Worm (Caenorhabditis elegans): Measurements from ENCODE around the gene hpo-29.
A peak's percentile ranks its signal among the peaks of the same experiment; 100 is the strongest.

hpo-29 gene

ce11 chrIII:207023-207422 is 28.6 kb upstream of the hpo-29 start, which contains the start of gene W10C4.1:
W10C4.1 (minus strand) TSS chrIII:207123.
- no peak for TF ChIP-seq unc-120 (tag; optimal IDR thresholded peaks at IDR 0.05; ENCODE audit: poor library complexity, severe bottlenecking)
- TF ChIP-seq nhr-2 (tag; optimal IDR thresholded peaks at IDR 0.05), result no peak
- no peak for TF ChIP-seq ceh-83 (GFP tag; optimal IDR thresholded peaks at IDR 0.05)
- TF ChIP-seq mls-2 (tag; optimal IDR thresholded peaks at IDR 0.05), result no peak
- no peak for TF ChIP-seq nhr-237 (tag; optimal IDR thresholded peaks at IDR 0.05)
- no peak for TF ChIP-seq mep-1 (tag; optimal IDR thresholded peaks at IDR 0.05)
- no peak for TF ChIP-seq nhr-12 (tag; optimal IDR thresholded peaks at IDR 0.05)
- TF ChIP-seq nhr-28 (tag; optimal IDR thresholded peaks at IDR 0.05), result no peak
- TF ChIP-seq ham-2 (GFP tag; optimal IDR thresholded peaks at IDR 0.05), result no peak
- TF ChIP-seq ztf-11 (tag; optimal IDR thresholded peaks at IDR 0.05), result no peak
- TF ChIP-seq zip-8 (tag; optimal IDR thresholded peaks at IDR 0.05), result no peak
- TF ChIP-seq flh-1 (GFP tag; optimal IDR thresholded peaks at IDR 0.05), result no peak
- no peak for TF ChIP-seq hlh-1 (tag; optimal IDR thresholded peaks at IDR 0.05)
- no peak for TF ChIP-seq ces-1 (GFP tag; optimal IDR thresholded peaks at IDR 0.05)
- TF ChIP-seq bed-3 (GFP tag; optimal IDR thresholded peaks at IDR 0.05), result no peak
- TF ChIP-seq drap-1 (GFP tag; optimal IDR thresholded peaks at IDR 0.05), result no peak
- TF ChIP-seq unc-62 (GFP tag; optimal IDR thresholded peaks at IDR 0.05), result no peak
- no peak for TF ChIP-seq M03D4.4 (tag; optimal IDR thresholded peaks at IDR 0.05)
- no peak for TF ChIP-seq sem-2 (GFP tag; optimal IDR thresholded peaks at IDR 0.05)

- TF ChIP-seq lin-32 (GFP tag; optimal IDR thresholded peaks at IDR 0.05), result no peak
- no peak for TF ChIP-seq bed-3 (GFP tag; optimal IDR thresholded peaks at IDR 0.05)
- TF ChIP-seq unc-62 (GFP tag; optimal IDR thresholded peaks at IDR 0.05), result peak; percentile 67
- TF ChIP-seq zip-8 (tag; optimal IDR thresholded peaks at IDR 0.05), result no peak
- TF ChIP-seq ces-1 (GFP tag; optimal IDR thresholded peaks at IDR 0.05), result peak; percentile 98
- no peak for TF ChIP-seq tbx-8 (GFP tag; optimal IDR thresholded peaks at IDR 0.05)
- no peak for TF ChIP-seq cnd-1 (tag; optimal IDR thresholded peaks at IDR 0.05)
- TF ChIP-seq nhr-28 (tag; optimal IDR thresholded peaks at IDR 0.05), result no peak
Measured at ce11 chrIII:208793-209694, 26.6 kb upstream of the hpo-29 start.

- TF ChIP-seq ceh-83 (GFP tag; optimal IDR thresholded peaks at IDR 0.05) (no peak), M03D4.4 (tag; optimal IDR thresholded peaks at IDR 0.05) (no peak), elt-1 (tag; optimal IDR thresholded peaks at IDR 0.05; ENCODE audit: borderline replicate concordance, insufficient read depth) (no peak), tbx-8 (GFP tag; optimal IDR thresholded peaks at IDR 0.05) (no peak), mls-2 (tag; optimal IDR thresholded peaks at IDR 0.05) (no peak), mab-5 (tag; optimal IDR thresholded peaks at IDR 0.05) (no peak), sptf-1 (tag; optimal IDR thresholded peaks at IDR 0.05) (no peak), lin-13 (tag; optimal IDR thresholded peaks at IDR 0.05) (no peak), unc-62 (GFP tag; optimal IDR thresholded peaks at IDR 0.05) (no peak), elt-3 (tag; optimal IDR thresholded peaks at IDR 0.05) (no peak), lin-32 (GFP tag; optimal IDR thresholded peaks at IDR 0.05) (no peak), drap-1 (GFP tag; optimal IDR thresholded peaks at IDR 0.05) (no peak), hlh-1 (tag; optimal IDR thresholded peaks at IDR 0.05) (no peak), ztf-11 (tag; optimal IDR thresholded peaks at IDR 0.05) (no peak), lsy-2 (tag; optimal IDR thresholded peaks at IDR 0.05) (no peak)
Measured at ce11 chrIII:209695-210091, 26.0 kb upstream of the hpo-29 start, which contains the start of gene klp-20. klp-20 (plus strand) TSS chrIII:209992.

DNA sequence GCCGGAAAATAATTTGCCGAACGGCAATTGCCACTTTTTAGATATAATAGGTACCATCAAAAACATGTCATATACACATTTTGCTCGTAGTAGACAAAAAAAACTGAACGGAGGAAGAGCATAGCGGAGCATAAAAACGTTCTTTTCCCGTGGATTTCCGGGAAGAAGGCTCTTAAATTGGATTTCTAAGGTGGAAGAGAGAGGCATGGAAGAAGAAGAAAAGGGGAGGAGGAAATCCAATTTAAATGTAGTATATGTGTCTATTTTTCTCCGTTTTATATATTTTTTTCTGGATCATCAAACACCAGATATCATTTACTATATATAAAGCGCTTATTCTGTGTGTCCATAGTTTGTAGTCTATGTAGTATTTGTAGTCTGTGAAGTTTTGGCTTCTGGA is 24.3 kb upstream of the hpo-29 start:
- TF ChIP-seq mab-5 (tag; optimal IDR thresholded peaks at IDR 0.05) (no peak), ceh-43 (GFP tag; optimal IDR thresholded peaks at IDR 0.05) (no peak), M03D4.4 (tag; optimal IDR thresholded peaks at IDR 0.05) (no peak), bed-3 (GFP tag; optimal IDR thresholded peaks at IDR 0.05) (no peak), elt-1 (tag; optimal IDR thresholded peaks at IDR 0.05; ENCODE audit: borderline replicate concordance, insufficient read depth) (no peak), ces-1 (GFP tag; optimal IDR thresholded peaks at IDR 0.05) (peak; percentile 77), nhr-12 (tag; optimal IDR thresholded peaks at IDR 0.05) (no peak)

DNA sequence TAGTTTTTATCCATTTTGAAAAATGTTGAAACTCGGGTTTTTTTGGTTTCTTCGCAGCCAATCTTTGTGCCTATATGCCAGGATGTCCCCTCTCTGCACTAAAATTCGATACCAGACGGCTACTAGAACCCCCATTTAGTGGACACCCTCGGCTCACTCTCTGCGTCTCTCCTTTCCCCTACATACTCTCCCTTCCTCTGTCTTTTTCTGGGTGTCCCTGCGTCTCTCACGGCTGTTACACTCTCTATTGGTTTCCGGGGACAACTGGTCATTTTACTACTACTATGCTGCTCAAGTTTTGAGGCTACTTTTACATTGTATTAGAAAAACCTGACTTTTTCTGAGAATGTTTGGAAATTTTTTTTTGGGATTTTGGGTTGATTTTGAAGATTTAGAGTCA is 15.3 kb upstream of the hpo-29 start:
- TF ChIP-seq bed-3 (GFP tag; optimal IDR thresholded peaks at IDR 0.05), result no peak
- TF ChIP-seq hlh-1 (tag; optimal IDR thresholded peaks at IDR 0.05), result peak; percentile 75
- TF ChIP-seq sptf-1 (tag; optimal IDR thresholded peaks at IDR 0.05), result peak; percentile 32
- peak; percentile 57 for TF ChIP-seq ces-1 (GFP tag; optimal IDR thresholded peaks at IDR 0.05)
- no peak for TF ChIP-seq blmp-1 (tag; optimal IDR thresholded peaks at IDR 0.05)
- TF ChIP-seq unc-120 (tag; optimal IDR thresholded peaks at IDR 0.05; ENCODE audit: poor library complexity, severe bottlenecking), result peak; percentile 63
